Fruit fly (Drosophila melanogaster): ENCODE results near the gene Ran-like.
A peak's percentile ranks its signal among the peaks of the same experiment; 100 is the strongest.

Gene Ran-like

dm6 chr3L:15513264-15513663 lies 28.1 kb upstream of the Ran-like start:
- TF ChIP-seq psq (optimal IDR thresholded peaks at IDR 0.05) = no peak
- no peak for TF ChIP-seq CG8478 (optimal IDR thresholded peaks at IDR 0.05)
- no peak for TF ChIP-seq usp (GFP tag; optimal IDR thresholded peaks at IDR 0.05)

dm6 chr3L:15511688-15512250 lies 26.6 kb upstream of the Ran-like start:
- no peak for TF ChIP-seq pan (optimal IDR thresholded peaks at IDR 0.05)
- TF ChIP-seq EcR (GFP tag; optimal IDR thresholded peaks at IDR 0.05) = no peak
- no peak for TF ChIP-seq usp (GFP tag; optimal IDR thresholded peaks at IDR 0.05)
- TF ChIP-seq psq (optimal IDR thresholded peaks at IDR 0.05) = no peak
- no peak for TF ChIP-seq CG8478 (optimal IDR thresholded peaks at IDR 0.05)
- TF ChIP-seq Dll (optimal IDR thresholded peaks at IDR 0.05) = no peak

dm6 chr3L:15510787-15511186 lies 25.6 kb upstream of the Ran-like start, which contains the start of gene MsrA:
Gene MsrA, plus strand, starts transcription at chr3L:15511052.
- no peak for TF ChIP-seq usp (GFP tag; optimal IDR thresholded peaks at IDR 0.05)
- no peak for TF ChIP-seq CG8478 (optimal IDR thresholded peaks at IDR 0.05)
- TF ChIP-seq EcR (GFP tag; optimal IDR thresholded peaks at IDR 0.05) = no peak
- TF ChIP-seq Dll (optimal IDR thresholded peaks at IDR 0.05) = no peak
- no peak for TF ChIP-seq pan (optimal IDR thresholded peaks at IDR 0.05)
- no peak for TF ChIP-seq psq (optimal IDR thresholded peaks at IDR 0.05)

- TF ChIP-seq Dll (optimal IDR thresholded peaks at IDR 0.05) (no peak), EcR (GFP tag; optimal IDR thresholded peaks at IDR 0.05) (no peak), usp (GFP tag; optimal IDR thresholded peaks at IDR 0.05) (no peak), pan (optimal IDR thresholded peaks at IDR 0.05) (no peak), CG8478 (optimal IDR thresholded peaks at IDR 0.05) (no peak), psq (optimal IDR thresholded peaks at IDR 0.05) (no peak)
Measured at dm6 chr3L:15509398-15509797, 24.2 kb upstream of the Ran-like start, which contains the start of the genes gdl and gdl-ORF39. Gene gdl, plus strand, starts transcription at chr3L:15509445. Gene gdl-ORF39, plus strand, starts transcription at chr3L:15509445.

- TF ChIP-seq usp (GFP tag; optimal IDR thresholded peaks at IDR 0.05) (no peak), Dll (optimal IDR thresholded peaks at IDR 0.05) (no peak), pan (optimal IDR thresholded peaks at IDR 0.05) (no peak), CG8478 (optimal IDR thresholded peaks at IDR 0.05) (no peak), EcR (GFP tag; optimal IDR thresholded peaks at IDR 0.05) (no peak), psq (optimal IDR thresholded peaks at IDR 0.05) (no peak)
Measured at dm6 chr3L:15508750-15509149, 23.5 kb upstream of the Ran-like start, which contains the start of gene Z600. Gene Z600, plus strand, starts transcription at chr3L:15509061.

- peak in 1 of 2 experiments; percentile 54 for TF ChIP-seq EcR (GFP tag; optimal IDR thresholded peaks at IDR 0.05)
- TF ChIP-seq usp (GFP tag; optimal IDR thresholded peaks at IDR 0.05) = no peak
- TF ChIP-seq Dll (optimal IDR thresholded peaks at IDR 0.05) = no peak
- TF ChIP-seq CG8478 (optimal IDR thresholded peaks at IDR 0.05) = no peak
- TF ChIP-seq pan (optimal IDR thresholded peaks at IDR 0.05) = no peak
Measured at dm6 chr3L:15508233-15508632, 23.0 kb upstream of the Ran-like start, which contains the start of gene CG7841. Gene CG7841, minus strand, starts transcription at chr3L:15508252.

dm6 chr3L:15507148-15507896 lies 22.1 kb upstream of the Ran-like start:
- TF ChIP-seq EcR (GFP tag; optimal IDR thresholded peaks at IDR 0.05) (peak in 1 of 2 experiments; percentile 3), CG8478 (optimal IDR thresholded peaks at IDR 0.05) (no peak), Dll (optimal IDR thresholded peaks at IDR 0.05) (no peak)

- TF ChIP-seq EcR (GFP tag; optimal IDR thresholded peaks at IDR 0.05) (no peak), pan (optimal IDR thresholded peaks at IDR 0.05) (no peak), CG8478 (optimal IDR thresholded peaks at IDR 0.05) (no peak), usp (GFP tag; optimal IDR thresholded peaks at IDR 0.05) (no peak), Dll (optimal IDR thresholded peaks at IDR 0.05) (no peak), psq (optimal IDR thresholded peaks at IDR 0.05) (no peak)
Measured at dm6 chr3L:15506174-15506926, 21.1 kb upstream of the Ran-like start.

dm6 chr3L:15504687-15505086 lies 19.5 kb upstream of the Ran-like start, which contains the start of gene CG7857:
Gene CG7857, minus strand, starts transcription at chr3L:15504894.
- TF ChIP-seq Dll (optimal IDR thresholded peaks at IDR 0.05) = no peak
- TF ChIP-seq psq (optimal IDR thresholded peaks at IDR 0.05) = no peak
- no peak for TF ChIP-seq CG8478 (optimal IDR thresholded peaks at IDR 0.05)
- no peak for TF ChIP-seq usp (GFP tag; optimal IDR thresholded peaks at IDR 0.05)
- TF ChIP-seq EcR (GFP tag; optimal IDR thresholded peaks at IDR 0.05) = no peak
- no peak for TF ChIP-seq pan (optimal IDR thresholded peaks at IDR 0.05)

- TF ChIP-seq CG8478 (optimal IDR thresholded peaks at IDR 0.05) = no peak
- TF ChIP-seq psq (optimal IDR thresholded peaks at IDR 0.05) = no peak
- no peak for TF ChIP-seq EcR (GFP tag; optimal IDR thresholded peaks at IDR 0.05)
- no peak for TF ChIP-seq usp (GFP tag; optimal IDR thresholded peaks at IDR 0.05)
- TF ChIP-seq Dll (optimal IDR thresholded peaks at IDR 0.05) = no peak
- TF ChIP-seq pan (optimal IDR thresholded peaks at IDR 0.05) = no peak
Measured at dm6 chr3L:15502256-15502655, 17.1 kb upstream of the Ran-like start.

dm6 chr3L:15501646-15501972 lies 16.4 kb upstream of the Ran-like start:
- TF ChIP-seq psq (optimal IDR thresholded peaks at IDR 0.05) (no peak), Dll (optimal IDR thresholded peaks at IDR 0.05) (no peak)

All from whole organism.